Fruit fly (Drosophila melanogaster) whole organism, embryonic: ENCODE data around the gene CG45099.

Experiments used
- Awh ChIP-seq: fragments of 200-800 bp; sonication (Bioruptor generic); IDR thresholded peaks from 2 replicates; pipeline ENCODE4, ENCODE4 v1.3.6; 2022; ENCODE audit warnings: missing biosample characterization, missing genetic modification characterization
- BtbVII ChIP-seq: fragments of 200-800 bp; sonication (Bioruptor generic); optimal IDR thresholded peaks from 3 replicates; lab custom pipeline; 2017; ENCODE audit warnings: missing biosample characterization, mild to moderate bottlenecking, missing genetic modification characterization
- CG10147 ChIP-seq: fragments of 200-800 bp; sonication (Bioruptor generic); optimal IDR thresholded peaks from 2 replicates; lab custom pipeline; 2019; ENCODE audit warnings: missing biosample characterization, mild to moderate bottlenecking, missing genetic modification characterization, moderate library complexity
- CG10462 ChIP-seq: fragments of 200-800 bp; sonication (Bioruptor generic); optimal IDR thresholded peaks from 2 replicates; lab custom pipeline; 2016; ENCODE audit warnings: missing biosample characterization, missing genetic modification characterization
- CG11696 ChIP-seq: fragments of 200-800 bp; sonication (Bioruptor generic); IDR thresholded peaks from 2 replicates; pipeline ENCODE4 v1.3.6; 2022; ENCODE audit warnings: missing biosample characterization, missing genetic modification characterization
- CG12299 ChIP-seq: fragments of 200-800 bp; sonication (Bioruptor generic); optimal IDR thresholded peaks from 2 replicates; lab custom pipeline; 2018; ENCODE audit warnings: missing biosample characterization, mild to moderate bottlenecking, missing genetic modification characterization
- CG1233 ChIP-seq: fragments of 200-800 bp; sonication (Bioruptor generic); optimal IDR thresholded peaks from 4 replicates; lab custom pipeline; 2018; ENCODE audit warnings: missing biosample characterization, mild to moderate bottlenecking, missing genetic modification characterization
- CG12942 ChIP-seq: fragments of 200-800 bp; sonication (Bioruptor generic); optimal IDR thresholded peaks from 3 replicates; lab custom pipeline; 2016; ENCODE audit warnings: missing biosample characterization, missing genetic modification characterization
- CG13296 ChIP-seq: fragments of 200-800 bp; sonication (Bioruptor generic); optimal IDR thresholded peaks from 3 replicates; lab custom pipeline; 2018; ENCODE audit warnings: missing biosample characterization, mild to moderate bottlenecking, missing genetic modification characterization
- CG14014 ChIP-seq: fragments of 200-800 bp; sonication (Bioruptor generic); IDR thresholded peaks from 2 replicates; pipeline ENCODE4 v1.3.6; 2022; ENCODE audit warnings: missing biosample characterization, missing genetic modification characterization
- CG15011 ChIP-seq: fragments of 200-800 bp; sonication (Bioruptor generic); optimal IDR thresholded peaks from 3 replicates; lab custom pipeline; 2018; ENCODE audit warnings: missing biosample characterization, mild to moderate bottlenecking, missing genetic modification characterization
- CG15514 ChIP-seq: fragments of 200-800 bp; sonication (Bioruptor generic); optimal IDR thresholded peaks from 3 replicates; lab custom pipeline; 2017; ENCODE audit warnings: missing biosample characterization, missing genetic modification characterization, mild to moderate bottlenecking, moderate library complexity, missing genetic modification reagents
- CG1602 ChIP-seq: fragments of 200-800 bp; sonication (Bioruptor generic); optimal IDR thresholded peaks from 3 replicates; lab custom pipeline; 2016; ENCODE audit warnings: missing biosample characterization, missing genetic modification characterization
- CG16815 ChIP-seq: fragments of 200-800 bp; sonication (Bioruptor generic); optimal IDR thresholded peaks from 3 replicates; lab custom pipeline; 2017; ENCODE audit warnings: missing biosample characterization, mild to moderate bottlenecking, missing genetic modification characterization
- CG17829 ChIP-seq: fragments of 200-800 bp; optimal IDR thresholded peaks from 2 replicates; lab custom pipeline; 2019; ENCODE audit warnings: missing biosample characterization, mild to moderate bottlenecking, missing genetic modification characterization, moderate library complexity
- CG1792 ChIP-seq: fragments of 200-800 bp; sonication (Bioruptor generic); optimal IDR thresholded peaks from 2 replicates; lab custom pipeline; 2016; ENCODE audit warnings: missing biosample characterization, missing genetic modification characterization
- CG1832 ChIP-seq: fragments of 200-800 bp; sonication (Bioruptor generic); optimal IDR thresholded peaks from 2 replicates; lab custom pipeline; 2017; ENCODE audit warnings: missing biosample characterization, mild to moderate bottlenecking, missing genetic modification characterization, inconsistent platforms
- CG18599 ChIP-seq: fragments of 200-800 bp; sonication (Bioruptor generic); optimal IDR thresholded peaks from 3 replicates; lab custom pipeline; 2017; ENCODE audit warnings: missing biosample characterization, missing genetic modification characterization, mild to moderate bottlenecking, moderate library complexity, missing genetic modification reagents
- CG2120 ChIP-seq: fragments of 200-800 bp; sonication (Bioruptor generic); optimal IDR thresholded peaks from 3 replicates; lab custom pipeline; 2016; ENCODE audit warnings: missing biosample characterization, missing genetic modification characterization
- CG2202 ChIP-seq: fragments of 200-800 bp; sonication (Bioruptor generic); optimal IDR thresholded peaks from 2 replicates; lab custom pipeline; 2018; ENCODE audit warnings: missing biosample characterization, mild to moderate bottlenecking, missing genetic modification characterization
- CG2678 ChIP-seq: fragments of 200-800 bp; sonication (Bioruptor generic); optimal IDR thresholded peaks from 3 replicates; lab custom pipeline; 2019; ENCODE audit warnings: missing biosample characterization, mild to moderate bottlenecking, missing genetic modification characterization, moderate library complexity
- CG2712 ChIP-seq: fragments of 200-800 bp; optimal IDR thresholded peaks from 3 replicates; lab custom pipeline; 2019; ENCODE audit warnings: missing biosample characterization, mild to moderate bottlenecking, missing genetic modification characterization, moderate library complexity
- CG3281 ChIP-seq: fragments of 200-800 bp; sonication (Bioruptor generic); optimal IDR thresholded peaks from 3 replicates; lab custom pipeline; 2017; ENCODE audit warnings: missing biosample characterization, mild to moderate bottlenecking, missing genetic modification characterization
- CG3847 ChIP-seq: fragments of 200-800 bp; sonication (Bioruptor generic); IDR thresholded peaks from 2 replicates; pipeline ENCODE4 v1.3.6; 2022; ENCODE audit warnings: missing biosample characterization, missing genetic modification characterization
- CG43689 ChIP-seq: fragments of 200-800 bp; sonication (Bioruptor generic); IDR thresholded peaks from 2 replicates; pipeline ENCODE4 v1.3.6; 2022; ENCODE audit warnings: missing biosample characterization, missing genetic modification characterization
- CG5953 ChIP-seq: fragments of 200-800 bp; sonication (Bioruptor generic); IDR thresholded peaks from 2 replicates; pipeline ENCODE4 v1.3.6; 2022; ENCODE audit warnings: missing biosample characterization, missing genetic modification characterization
- Eip74EF ChIP-seq, 2 experiments: fragments of 200-800 bp in 1 of 2; fragments of >200 bp in 1 of 2; sonication (Bioruptor generic) in 1 of 2; optimal IDR thresholded peaks; 2 replicates each; lab custom pipeline; 2017 to 2019; ENCODE audit warnings: missing biosample characterization in 2 of 2, missing genetic modification characterization in 2 of 2, mild to moderate bottlenecking in 1 of 2, moderate library complexity in 1 of 2
- Fer1 ChIP-seq: fragments of 200-800 bp; sonication (Bioruptor generic); optimal IDR thresholded peaks from 2 replicates; lab custom pipeline; 2017; ENCODE audit warnings: missing biosample characterization, mild to moderate bottlenecking, missing genetic modification characterization
- Fer3 ChIP-seq: fragments of 200-800 bp; sonication (Bioruptor generic); optimal IDR thresholded peaks from 2 replicates; lab custom pipeline; 2018; ENCODE audit warnings: missing biosample characterization, mild to moderate bottlenecking, missing genetic modification characterization, moderate library complexity
- HmgZ ChIP-seq: fragments of 200-800 bp; sonication (Bioruptor generic); optimal IDR thresholded peaks from 2 replicates; lab custom pipeline; 2018; ENCODE audit warnings: missing biosample characterization, mild to moderate bottlenecking, missing genetic modification characterization
- Hmr ChIP-seq: fragments of 200-800 bp; sonication (Bioruptor generic); optimal IDR thresholded peaks from 3 replicates; lab custom pipeline; 2017; ENCODE audit warnings: mild to moderate bottlenecking, missing biosample characterization, missing genetic modification reagents, missing genetic modification characterization
- Mad ChIP-seq: fragments of 200-800 bp; sonication (Bioruptor generic); optimal IDR thresholded peaks from 2 replicates; lab custom pipeline; 2016; ENCODE audit warnings: missing biosample characterization, missing genetic modification characterization
- Med ChIP-seq: fragments of 200-800 bp; sonication (Bioruptor generic); peaks from one replicate; lab custom pipeline; 2016; ENCODE audit warnings: missing biosample characterization, missing genetic modification characterization, mild to moderate bottlenecking, inconsistent platforms, moderate library complexity
- Meics ChIP-seq: fragments of 200-800 bp; sonication (Bioruptor generic); optimal IDR thresholded peaks from 2 replicates; lab custom pipeline; 2017; ENCODE audit warnings: missing biosample characterization, mild to moderate bottlenecking, missing genetic modification characterization
- PHDP ChIP-seq: fragments of 200-800 bp; sonication (Bioruptor generic); optimal IDR thresholded peaks from 3 replicates; lab custom pipeline; 2018; ENCODE audit warnings: missing biosample characterization, mild to moderate bottlenecking, missing genetic modification characterization, moderate library complexity
- Sox100B ChIP-seq: fragments of 200-800 bp; sonication (Bioruptor generic); optimal IDR thresholded peaks from 3 replicates; lab custom pipeline; 2018; ENCODE audit warnings: missing biosample characterization, mild to moderate bottlenecking, missing genetic modification characterization
- Spps ChIP-seq: fragments of 200-800 bp; sonication (Bioruptor generic); optimal IDR thresholded peaks from 2 replicates; lab custom pipeline; 2018; ENCODE audit warnings: missing biosample characterization, mild to moderate bottlenecking, missing genetic modification characterization
- Tbp ChIP-seq: fragments of >200 bp; optimal IDR thresholded peaks from 2 replicates; lab custom pipeline; 2018; ENCODE audit warnings: missing biosample characterization, missing genetic modification characterization
- ap ChIP-seq: fragments of 200-800 bp; sonication (Bioruptor generic); IDR thresholded peaks from 2 replicates; pipeline ENCODE4 v1.3.6; 2022; ENCODE audit warnings: missing biosample characterization, missing genetic modification characterization
- az2 ChIP-seq: fragments of 200-800 bp; sonication (Bioruptor generic); optimal IDR thresholded peaks from 3 replicates; lab custom pipeline; 2016; ENCODE audit warnings: missing biosample characterization, missing genetic modification characterization
- br ChIP-seq: fragments of >200 bp; optimal IDR thresholded peaks from 2 replicates; lab custom pipeline; 2017
- bsh ChIP-seq, 2 experiments: fragments of 200-800 bp; sonication (Bioruptor generic); optimal IDR thresholded peaks; 2 replicates each; lab custom pipeline; 2017 to 2018; ENCODE audit warnings: mild to moderate bottlenecking in 2 of 2, missing biosample characterization in 2 of 2, missing genetic modification characterization in 2 of 2, moderate library complexity in 1 of 2
- cas ChIP-seq: fragments of 200-800 bp; sonication (Bioruptor generic); IDR thresholded peaks from 2 replicates; pipeline ENCODE4 v1.3.6; 2022; ENCODE audit warnings: missing biosample characterization, missing genetic modification characterization
- caup ChIP-seq: fragments of 200-800 bp; sonication (Bioruptor generic); optimal IDR thresholded peaks from 3 replicates; lab custom pipeline; 2017; ENCODE audit warnings: missing biosample characterization, mild to moderate bottlenecking, missing genetic modification characterization, moderate library complexity; ENCODE audit not compliant: severe bottlenecking
- dysf ChIP-seq: fragments of 200-800 bp; sonication (Bioruptor generic); IDR thresholded peaks from 3 replicates; pipeline ENCODE4 v1.3.6; 2022; ENCODE audit warnings: missing biosample characterization, missing genetic modification characterization
- ems ChIP-seq: fragments of 200-800 bp; sonication (Bioruptor generic); optimal IDR thresholded peaks from 3 replicates; lab custom pipeline; 2016; ENCODE audit warnings: missing biosample characterization, missing genetic modification characterization
- jumu ChIP-seq: fragments of 200-800 bp; sonication (Bioruptor generic); optimal IDR thresholded peaks from 3 replicates; lab custom pipeline; 2016; ENCODE audit warnings: missing biosample characterization, missing genetic modification characterization
- lab ChIP-seq: fragments of 200-800 bp; sonication (Bioruptor generic); optimal IDR thresholded peaks from 3 replicates; lab custom pipeline; 2017; ENCODE audit warnings: missing biosample characterization, missing genetic modification characterization, mild to moderate bottlenecking, moderate library complexity, missing genetic modification reagents
- sqz ChIP-seq: fragments of 200-800 bp; sonication (Bioruptor generic); optimal IDR thresholded peaks from 3 replicates; lab custom pipeline; 2018; ENCODE audit warnings: missing biosample characterization, mild to moderate bottlenecking, missing genetic modification characterization
- trem ChIP-seq: fragments of 200-800 bp; optimal IDR thresholded peaks from 3 replicates; lab custom pipeline; 2019; ENCODE audit warnings: missing biosample characterization, mild to moderate bottlenecking, missing genetic modification characterization, moderate library complexity
- zen ChIP-seq: fragments of 200-800 bp; sonication (Bioruptor generic); optimal IDR thresholded peaks from 3 replicates; lab custom pipeline; 2018; ENCODE audit warnings: missing biosample characterization, mild to moderate bottlenecking, missing genetic modification characterization, moderate library complexity

Gene CG45099

DNA sequence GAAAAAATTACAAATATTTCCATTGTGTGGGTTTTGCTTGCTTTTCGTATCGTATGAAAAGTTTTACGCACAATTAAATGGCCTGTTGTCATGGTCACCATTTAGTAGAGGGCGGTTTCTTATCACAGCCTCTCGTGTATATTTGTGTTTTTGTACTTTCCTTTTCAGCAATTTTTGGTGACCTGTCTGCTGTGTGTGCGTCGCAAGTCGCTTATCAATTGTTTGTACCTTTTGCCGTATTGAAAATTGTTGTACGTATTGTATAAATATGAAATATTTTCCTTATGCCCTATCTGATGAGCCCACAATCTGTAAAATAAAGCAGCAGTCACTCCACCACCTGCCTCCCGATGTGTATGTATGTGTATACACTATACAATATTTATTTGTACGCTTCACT, 32.4 kb upstream of the CG45099 start (continued):
- TF ChIP-seq CG5953 (GFP tag; lab: Robert Waterston, UW) (no peak), cas (GFP tag; lab: Robert Waterston, UW) (no peak), CG1602 (GFP tag; lab: Kevin White, UChicago) (no peak), PHDP (no peak), Fer3 (tag; lab: Kevin White, UChicago) (no peak), CG2202 (peak; percentile 14), Spps (peak; percentile 16), CG2712 (tag; lab: Kevin White, UChicago) (peak; percentile 7), az2 (no peak), zen (tag; lab: Kevin White, UChicago) (no peak), CG1832 (GFP tag; lab: Kevin White, UChicago) (no peak), bsh (GFP tag; optimal IDR thresholded peaks at IDR 0.05; lab: Kevin White, UChicago) (peak in 1 of 2 experiments; percentile 3), Med (GFP tag; lab: Kevin White, UChicago) (peak; percentile 12), HmgZ (tag; lab: Kevin White, UChicago) (no peak), dysf (GFP tag; lab: Robert Waterston, UW) (no peak), Tbp (GFP tag; lab: Kevin White, UChicago) (no peak), CG13296 (GFP tag; lab: Kevin White, UChicago) (no peak), ap (GFP tag; lab: Robert Waterston, UW) (no peak), CG11696 (no peak), CG10462 (no peak), Sox100B (GFP tag; lab: Kevin White, UChicago) (no peak), CG1792 (GFP tag; lab: Kevin White, UChicago) (no peak), CG14014 (GFP tag; lab: Robert Waterston, UW) (no peak), CG15011 (GFP tag; lab: Kevin White, UChicago) (no peak), CG1233 (no peak), CG12299 (tag; lab: Kevin White, UChicago) (no peak), lab (GFP tag; lab: Kevin White, UChicago) (no peak), jumu (GFP tag; lab: Kevin White, UChicago) (no peak), Awh (no peak), Eip74EF (GFP tag; optimal IDR thresholded peaks at IDR 0.05; lab: Kevin White, UChicago) (no peak), Mad (no peak), CG3847 (no peak), ems (GFP tag; lab: Kevin White, UChicago) (no peak)

DNA sequence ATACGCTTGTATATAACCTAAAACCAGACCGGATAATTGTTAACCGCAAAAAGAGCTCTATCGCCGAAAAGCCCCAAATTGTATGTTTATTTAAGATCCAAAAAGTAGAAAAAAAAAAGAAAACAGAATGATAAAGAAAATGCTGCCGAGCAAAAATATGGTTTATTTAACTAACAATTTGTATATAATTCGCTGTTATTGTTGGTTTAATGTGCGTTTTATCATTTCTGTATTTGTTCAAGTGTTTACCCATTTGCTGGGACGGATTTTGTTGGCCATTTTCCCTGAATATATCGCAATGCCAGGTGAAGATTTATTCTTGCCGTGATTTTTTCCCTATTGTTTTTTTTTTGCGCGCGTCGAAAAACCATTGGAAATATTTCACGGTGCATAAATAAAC, 23.0 kb upstream of the CG45099 start:
- TF ChIP-seq CG43689 (GFP tag; lab: Robert Waterston, UW) (no peak), CG12942 (no peak), caup (peak; percentile 68), CG17829 (tag; lab: Kevin White, UChicago) (no peak), BtbVII (GFP tag; lab: Kevin White, UChicago) (peak; percentile 54), CG18599 (peak; percentile 24), Hmr (GFP tag; lab: Kevin White, UChicago) (peak; percentile 25), CG10147 (GFP tag; lab: Kevin White, UChicago) (peak; percentile 4), CG2120 (GFP tag; lab: Kevin White, UChicago) (peak; percentile 20), Meics (GFP tag; lab: Kevin White, UChicago) (peak; percentile 46), CG3281 (GFP tag; lab: Kevin White, UChicago) (peak; percentile 56), sqz (GFP tag; lab: Kevin White, UChicago) (no peak), trem (tag; lab: Kevin White, UChicago) (no peak), Tbp (GFP tag; lab: Kevin White, UChicago) (no peak), CG15514 (GFP tag; lab: Kevin White, UChicago) (peak; percentile 1), CG2678 (peak; percentile 25), lab (GFP tag; lab: Kevin White, UChicago) (peak; percentile 42), CG2712 (tag; lab: Kevin White, UChicago) (no peak), PHDP (peak; percentile 21), br (no peak), Fer1 (GFP tag; lab: Kevin White, UChicago) (peak; percentile 39), CG16815 (GFP tag; lab: Kevin White, UChicago) (no peak)
